Worm (Caenorhabditis elegans) whole organism, late embryonic: ENCODE data around the gene pigm-1.
A peak's percentile ranks its signal among the peaks of the same experiment; 100 is the strongest.

ENCODE experiments used
- C08G9.2 ChIP-seq: sonication (generic microtip); optimal IDR thresholded peaks from 2 replicates; lab custom pipeline; 2016; ENCODE audit warnings: mild to moderate bottlenecking, missing genetic modification characterization, moderate library complexity, missing compliant biosample characterization
- F13H6.1 ChIP-seq: sonication (generic microtip); optimal IDR thresholded peaks from 2 replicates; lab custom pipeline; 2016; ENCODE audit warnings: missing genetic modification characterization, missing compliant biosample characterization
- K02D7.2 ChIP-seq: sonication (generic microtip); optimal IDR thresholded peaks from 2 replicates; lab custom pipeline; 2017; ENCODE audit warnings: mild to moderate bottlenecking, missing genetic modification characterization, missing compliant biosample characterization
- ama-1 ChIP-seq: fragments of 150-350 bp; optimal IDR thresholded peaks from 2 replicates; lab custom pipeline; 2014
- ceh-18 ChIP-seq: sonication (generic microtip); optimal IDR thresholded peaks from 2 replicates; lab custom pipeline; 2016; ENCODE audit warnings: missing genetic modification characterization, missing compliant biosample characterization
- ceh-19 ChIP-seq: fragments of 200-800 bp; sonication (Bioruptor generic); optimal IDR thresholded peaks from 2 replicates; lab custom pipeline; 2018; ENCODE audit warnings: mild to moderate bottlenecking, missing genetic modification characterization, missing compliant biosample characterization
- ceh-2 ChIP-seq: sonication (generic microtip); optimal IDR thresholded peaks from 2 replicates; lab custom pipeline; 2016; ENCODE audit warnings: missing genotype, missing genetic modification characterization, missing compliant biosample characterization
- ceh-31 ChIP-seq: sonication (generic microtip); optimal IDR thresholded peaks from 2 replicates; lab custom pipeline; 2016; ENCODE audit warnings: missing genetic modification characterization, missing compliant biosample characterization
- ceh-34 ChIP-seq: sonication (generic microtip); optimal IDR thresholded peaks from 2 replicates; lab custom pipeline; 2016; ENCODE audit warnings: mild to moderate bottlenecking, missing genetic modification characterization, missing compliant biosample characterization
- ceh-48 ChIP-seq: sonication (generic microtip); optimal IDR thresholded peaks from 2 replicates; lab custom pipeline; 2016; ENCODE audit warnings: missing genetic modification characterization, inconsistent platforms, missing compliant biosample characterization
- ceh-9 ChIP-seq: sonication (generic microtip); optimal IDR thresholded peaks from 2 replicates; lab custom pipeline; 2016; ENCODE audit warnings: mild to moderate bottlenecking, missing genetic modification characterization, inconsistent platforms, missing compliant biosample characterization
- dve-1 ChIP-seq: sonication (generic microtip); optimal IDR thresholded peaks from 2 replicates; lab custom pipeline; 2017; ENCODE audit warnings: antibody characterized with exemption, mild to moderate bottlenecking, missing genetic modification characterization, missing compliant biosample characterization
- ets-4 ChIP-seq: sonication (generic microtip); optimal IDR thresholded peaks from 2 replicates; lab custom pipeline; 2016; ENCODE audit warnings: missing genetic modification characterization, missing compliant biosample characterization
- eyg-1 ChIP-seq: sonication (generic microtip); optimal IDR thresholded peaks from 2 replicates; lab custom pipeline; 2016; ENCODE audit warnings: missing genotype, missing genetic modification characterization, missing compliant biosample characterization
- fkh-10 ChIP-seq: fragments of 150-350 bp; optimal IDR thresholded peaks from 2 replicates; lab custom pipeline; 2014; ENCODE audit warnings: missing biosample characterization, missing genetic modification reagents, missing genetic modification characterization
- fkh-6 ChIP-seq: sonication (generic microtip); optimal IDR thresholded peaks from 2 replicates; lab custom pipeline; 2016; ENCODE audit warnings: missing genetic modification characterization, missing compliant biosample characterization
- gmeb-2 ChIP-seq: sonication (generic microtip); optimal IDR thresholded peaks from 2 replicates; lab custom pipeline; 2016; ENCODE audit warnings: missing genetic modification characterization, inconsistent platforms, missing compliant biosample characterization
- hlh-13 ChIP-seq: fragments of 200-800 bp; sonication (Bioruptor generic); optimal IDR thresholded peaks from 2 replicates; lab custom pipeline; 2018; ENCODE audit warnings: mild to moderate bottlenecking, missing genetic modification characterization, missing compliant biosample characterization
- pag-3 ChIP-seq: sonication (generic microtip); optimal IDR thresholded peaks from 2 replicates; lab custom pipeline; 2016; ENCODE audit warnings: missing compliant biosample characterization, missing genetic modification characterization, borderline replicate concordance
- pat-9 ChIP-seq: fragments of 200-800 bp; sonication (Bioruptor generic); optimal IDR thresholded peaks from 2 replicates; lab custom pipeline; 2018; ENCODE audit warnings: mild to moderate bottlenecking, missing genetic modification characterization, moderate library complexity, missing compliant biosample characterization
- ref-2 ChIP-seq: sonication (generic microtip); optimal IDR thresholded peaks from 2 replicates; lab custom pipeline; 2016; ENCODE audit warnings: missing genetic modification characterization, missing compliant biosample characterization
- rnt-1 ChIP-seq: sonication (generic microtip); optimal IDR thresholded peaks from 2 replicates; lab custom pipeline; 2016; ENCODE audit warnings: missing genetic modification characterization, missing compliant biosample characterization
- sdc-2 ChIP-seq: sonication (generic microtip); optimal IDR thresholded peaks from 2 replicates; lab custom pipeline; 2016; ENCODE audit warnings: missing genotype, missing genetic modification characterization, missing compliant biosample characterization
- ttx-3 ChIP-seq: sonication (generic microtip); optimal IDR thresholded peaks from 2 replicates; lab custom pipeline; 2016; ENCODE audit warnings: missing genetic modification reagents, missing genetic modification characterization, missing compliant biosample characterization
- unc-42 ChIP-seq: sonication (generic microtip); optimal IDR thresholded peaks from 2 replicates; lab custom pipeline; 2016; ENCODE audit warnings: missing genotype, missing genetic modification characterization, missing compliant biosample characterization
- unc-55 ChIP-seq: sonication (generic microtip); optimal IDR thresholded peaks from 2 replicates; lab custom pipeline; 2017; ENCODE audit warnings: missing biosample characterization, missing genetic modification reagents, missing genetic modification characterization
- unc-86 ChIP-seq: sonication (generic microtip); optimal IDR thresholded peaks from 2 replicates; lab custom pipeline; 2016; ENCODE audit warnings: missing genetic modification characterization, missing compliant biosample characterization
- zip-5 ChIP-seq: sonication (generic microtip); optimal IDR thresholded peaks from 2 replicates; lab custom pipeline; 2016; ENCODE audit warnings: missing genetic modification characterization, missing compliant biosample characterization
- ztf-16 ChIP-seq: sonication (generic microtip); optimal IDR thresholded peaks from 2 replicates; lab custom pipeline; 2017; ENCODE audit warnings: missing genetic modification characterization, missing compliant biosample characterization

Gene pigm-1

DNA sequence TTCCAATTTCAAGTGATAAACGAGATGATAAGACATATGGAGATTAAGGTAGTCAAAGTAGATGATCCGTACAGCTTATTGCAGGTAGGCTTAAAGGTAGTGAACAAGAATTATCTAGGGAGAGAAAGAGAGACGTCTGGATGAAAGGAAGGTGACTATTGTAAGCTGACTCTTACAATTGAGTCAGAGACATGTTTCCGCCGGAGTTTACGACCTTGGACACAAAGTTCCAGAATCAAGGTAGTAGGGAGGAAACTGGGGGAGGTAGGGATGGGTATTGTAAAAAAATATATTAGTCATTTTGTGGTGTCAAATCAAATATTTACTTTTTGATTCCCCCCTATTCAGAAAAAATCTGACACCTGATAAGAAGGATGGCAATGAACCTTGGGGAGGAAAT lies 44.1 kb downstream of the pigm-1 start:
- TF ChIP-seq pag-3 (tag; lab: Kevin White, UChicago) (no peak), zip-5 (tag; lab: Kevin White, UChicago) (no peak), F13H6.1 (no peak), ztf-16 (tag; lab: Kevin White, UChicago) (no peak)

- no peak for TF ChIP-seq K02D7.2 (tag; lab: Kevin White, UChicago)
- TF ChIP-seq eyg-1 (tag; lab: Kevin White, UChicago) = peak; percentile 11
- TF ChIP-seq unc-55 (GFP tag; lab: Kevin White, UChicago) = no peak
- TF ChIP-seq ttx-3 (tag; lab: Kevin White, UChicago) = no peak
- peak; percentile 16 for TF ChIP-seq ceh-19 (GFP tag; lab: Kevin White, UChicago)
- TF ChIP-seq ceh-2 (tag; lab: Kevin White, UChicago) = peak; percentile 34
- TF ChIP-seq ceh-9 = no peak
- TF ChIP-seq sdc-2 = no peak
- TF ChIP-seq ceh-34 (tag; lab: Kevin White, UChicago) = peak; percentile 52
- no peak for TF ChIP-seq pat-9
- TF ChIP-seq unc-86 (tag; lab: Kevin White, UChicago) = no peak
- no peak for TF ChIP-seq ceh-48 (tag; lab: Kevin White, UChicago)
- TF ChIP-seq, all 69 proteins: peak for 4
Observed at ce11 chrII:11393787-11394186, 45.5 kb downstream of the pigm-1 start.

ce11 chrII:11396217-11396616 lies 48.0 kb downstream of the pigm-1 start:
- TF ChIP-seq unc-42 (tag; lab: Kevin White, UChicago) (peak; percentile 84), ceh-48 (tag; lab: Kevin White, UChicago) (no peak), C08G9.2 (tag; lab: Kevin White, UChicago) (peak; percentile 13), ets-4 (tag; lab: Kevin White, UChicago) (no peak), gmeb-2 (tag; lab: Kevin White, UChicago) (no peak)

DNA sequence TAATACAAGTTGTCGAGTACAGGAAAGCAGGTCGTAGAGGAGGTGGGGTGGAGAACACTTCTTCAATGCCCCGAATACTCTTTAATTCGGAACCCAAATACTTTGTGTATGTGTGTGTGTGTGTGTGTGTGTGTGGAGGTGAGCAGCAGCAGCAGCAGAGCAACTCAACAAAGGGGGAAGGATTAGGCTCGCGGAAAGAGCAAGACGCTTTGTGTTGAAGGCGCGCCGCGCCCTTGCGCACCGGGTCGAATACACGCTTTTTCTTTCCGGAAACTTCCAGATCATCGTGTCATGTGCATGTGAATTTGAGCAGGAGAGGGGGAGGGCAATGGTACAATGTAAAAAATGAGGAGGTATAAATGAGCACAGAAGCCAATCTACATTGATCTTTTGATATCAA lies 50.5 kb downstream of the pigm-1 start:
- TF ChIP-seq pat-9 = no peak
- TF ChIP-seq ref-2 (tag; lab: Kevin White, UChicago) = peak; percentile 24
- no peak for TF ChIP-seq ceh-18 (tag; lab: Kevin White, UChicago)
- peak; percentile 14 for TF ChIP-seq dve-1 (tag; lab: Kevin White, UChicago)
- TF ChIP-seq gmeb-2 (tag; lab: Kevin White, UChicago) = no peak
- TF ChIP-seq hlh-13 (GFP tag; lab: Kevin White, UChicago) = no peak
- TF ChIP-seq fkh-6 = peak; percentile 44
- TF ChIP-seq rnt-1 (tag; lab: Kevin White, UChicago) = no peak
- peak; percentile 64 for TF ChIP-seq ets-4 (tag; lab: Kevin White, UChicago)
- TF ChIP-seq fkh-10 (GFP tag; lab: Kevin White, UChicago) = no peak
- no peak for TF ChIP-seq ama-1 (lab: Kevin White, UChicago)
- TF ChIP-seq ceh-31 (tag; lab: Kevin White, UChicago) = peak; percentile 22
